Fruit fly (Drosophila melanogaster) S2 (cell line): ENCODE measurements around the gene sesB.

Experiments
- CG8478 ChIP-seq: fragments of >200 bp; optimal IDR thresholded peaks from 2 replicates; lab custom pipeline; 2018
- CTCF ChIP-seq, 2 experiments: fragments of >200 bp; optimal IDR thresholded peaks; 2 replicates each; lab custom pipeline; 2018

The sesB gene

dm6 chrX:10750676-10751075, 36.1 kb downstream of the sesB start:
- no peak for TF ChIP-seq CTCF (optimal IDR thresholded peaks at IDR 0.05; lab: Kevin White, UChicago)
- TF ChIP-seq CG8478 (lab: Kevin White, UChicago): no peak

- TF ChIP-seq CG8478 (lab: Kevin White, UChicago): no peak
- no peak for TF ChIP-seq CTCF (optimal IDR thresholded peaks at IDR 0.05; lab: Kevin White, UChicago)
Measured at dm6 chrX:10748647-10749046, 38.1 kb downstream of the sesB start.

- no peak for TF ChIP-seq CG8478 (lab: Kevin White, UChicago)
- no peak for TF ChIP-seq CTCF (optimal IDR thresholded peaks at IDR 0.05; lab: Kevin White, UChicago)
Measured at dm6 chrX:10745590-10745953, 41.2 kb downstream of the sesB start.

dm6 chrX:10744773-10745589, 41.8 kb downstream of the sesB start, which contains the start of gene stx:
stx (minus strand) TSS chrX:10744943.
- TF ChIP-seq CTCF (optimal IDR thresholded peaks at IDR 0.05; lab: Kevin White, UChicago) (peak in 1 of 2 experiments; percentile 28), CG8478 (lab: Kevin White, UChicago) (no peak)

dm6 chrX:10744315-10744767, 42.4 kb downstream of the sesB start, which contains the start of gene ras:
ras (plus strand) TSS chrX:10744502.
- TF ChIP-seq CTCF (optimal IDR thresholded peaks at IDR 0.05; lab: Kevin White, UChicago) (no peak), CG8478 (lab: Kevin White, UChicago) (no peak)

- TF ChIP-seq CG8478 (lab: Kevin White, UChicago) (no peak), CTCF (optimal IDR thresholded peaks at IDR 0.05; lab: Kevin White, UChicago) (no peak)
Measured at dm6 chrX:10743825-10744224, 42.9 kb downstream of the sesB start.

- no peak for TF ChIP-seq CTCF (optimal IDR thresholded peaks at IDR 0.05; lab: Kevin White, UChicago)
- TF ChIP-seq CG8478 (lab: Kevin White, UChicago): no peak
Measured at dm6 chrX:10742578-10742976, 44.2 kb downstream of the sesB start.

dm6 chrX:10741754-10742577, 44.8 kb downstream of the sesB start:
- TF ChIP-seq CG8478 (lab: Kevin White, UChicago): no peak
- no peak for TF ChIP-seq CTCF (optimal IDR thresholded peaks at IDR 0.05; lab: Kevin White, UChicago)

- TF ChIP-seq CTCF (optimal IDR thresholded peaks at IDR 0.05; lab: Kevin White, UChicago): no peak
- no peak for TF ChIP-seq CG8478 (lab: Kevin White, UChicago)
Measured at dm6 chrX:10740953-10741500, 45.7 kb downstream of the sesB start.

dm6 chrX:10739614-10740436, 46.9 kb downstream of the sesB start:
- TF ChIP-seq CTCF (optimal IDR thresholded peaks at IDR 0.05; lab: Kevin White, UChicago) (no peak), CG8478 (lab: Kevin White, UChicago) (no peak)

- TF ChIP-seq CG8478 (lab: Kevin White, UChicago) (no peak), CTCF (optimal IDR thresholded peaks at IDR 0.05; lab: Kevin White, UChicago) (no peak)
Measured at dm6 chrX:10738835-10739371, 47.9 kb downstream of the sesB start.

dm6 chrX:10738151-10738430, 48.7 kb downstream of the sesB start:
- TF ChIP-seq CTCF (optimal IDR thresholded peaks at IDR 0.05; lab: Kevin White, UChicago) (no peak), CG8478 (lab: Kevin White, UChicago) (no peak)

dm6 chrX:10737422-10738150, 49.2 kb downstream of the sesB start:
- TF ChIP-seq CTCF (optimal IDR thresholded peaks at IDR 0.05; lab: Kevin White, UChicago) (peak; percentile 78 to 83), CG8478 (lab: Kevin White, UChicago) (no peak)
